Fruit fly (Drosophila melanogaster) whole organism, embryonic: ENCODE data around the gene eIF3l.

ENCODE experiments used
- Bdp1 ChIP-seq: fragments of 200-800 bp; sonication (Bioruptor generic); optimal IDR thresholded peaks from 3 replicates; lab custom pipeline; 2016; ENCODE audit warnings: missing biosample characterization, missing genetic modification characterization
- CG10209 ChIP-seq: fragments of 200-800 bp; sonication (Bioruptor generic); optimal IDR thresholded peaks from 3 replicates; lab custom pipeline; 2017; ENCODE audit warnings: missing biosample characterization, mild to moderate bottlenecking, missing genetic modification characterization, missing genetic modification reagents
- CG15011 ChIP-seq: fragments of 200-800 bp; sonication (Bioruptor generic); optimal IDR thresholded peaks from 3 replicates; lab custom pipeline; 2018; ENCODE audit warnings: missing biosample characterization, mild to moderate bottlenecking, missing genetic modification characterization
- CG1603 ChIP-seq: fragments of 200-800 bp; sonication (Bioruptor generic); optimal IDR thresholded peaks from 2 replicates; lab custom pipeline; 2019; ENCODE audit warnings: missing biosample characterization, mild to moderate bottlenecking, missing genetic modification characterization, moderate library complexity
- CG17361 ChIP-seq: fragments of 200-800 bp; sonication (Bioruptor generic); IDR thresholded peaks from 3 replicates; pipeline ENCODE4 v1.3.6; 2022; ENCODE audit warnings: missing biosample characterization, missing genetic modification characterization
- CG17612 ChIP-seq: fragments of 200-800 bp; sonication (Bioruptor generic); IDR thresholded peaks from 2 replicates; pipeline ENCODE4 v1.3.6; 2022; ENCODE audit warnings: missing biosample characterization, missing genetic modification characterization
- CG18476 ChIP-seq: fragments of 200-800 bp; sonication (Bioruptor generic); optimal IDR thresholded peaks from 2 replicates; lab custom pipeline; 2016; ENCODE audit warnings: missing biosample characterization, mild to moderate bottlenecking, missing genetic modification characterization
- CG2875 ChIP-seq: fragments of 200-800 bp; sonication (Bioruptor generic); optimal IDR thresholded peaks from 2 replicates; lab custom pipeline; 2017; ENCODE audit warnings: missing biosample characterization, mild to moderate bottlenecking, missing genetic modification characterization, missing genetic modification reagents
- CG30403 ChIP-seq: fragments of 200-800 bp; sonication (Bioruptor generic); optimal IDR thresholded peaks from 3 replicates; lab custom pipeline; 2016; ENCODE audit warnings: missing biosample characterization, missing genetic modification characterization
- CG31224 ChIP-seq: fragments of 200-800 bp; sonication (Bioruptor generic); IDR thresholded peaks from 2 replicates; pipeline ENCODE4 v1.3.6; 2022; ENCODE audit warnings: missing biosample characterization, missing genetic modification characterization
- CG34422 ChIP-seq: fragments of 200-800 bp; sonication (Bioruptor generic); IDR thresholded peaks from 3 replicates; pipeline ENCODE4 v1.3.6; 2022; ENCODE audit warnings: missing biosample characterization, missing genetic modification characterization
- CG6272 ChIP-seq: fragments of 200-800 bp; sonication (Bioruptor generic); IDR thresholded peaks from 2 replicates; pipeline ENCODE4 v1.3.6; 2022; ENCODE audit warnings: missing biosample characterization, missing genetic modification characterization
- CG6654 ChIP-seq: fragments of 200-800 bp; sonication (Bioruptor generic); optimal IDR thresholded peaks from 2 replicates; lab custom pipeline; 2017; ENCODE audit warnings: missing biosample characterization, mild to moderate bottlenecking, missing genetic modification characterization
- CG6854 ChIP-seq: fragments of 200-800 bp; sonication (Bioruptor generic); optimal IDR thresholded peaks from 3 replicates; lab custom pipeline; 2017; ENCODE audit warnings: missing biosample characterization, mild to moderate bottlenecking, missing genetic modification characterization
- CG7357 ChIP-seq: fragments of 200-800 bp; sonication (Bioruptor generic); IDR thresholded peaks from 3 replicates; pipeline ENCODE4 v1.3.6; 2022; ENCODE audit warnings: missing biosample characterization, missing genetic modification characterization
- CG7839 ChIP-seq: fragments of 200-800 bp; sonication (Bioruptor generic); optimal IDR thresholded peaks from 3 replicates; lab custom pipeline; 2018; ENCODE audit warnings: missing biosample characterization, mild to moderate bottlenecking, missing genetic modification characterization, moderate library complexity
- CG9215 ChIP-seq: fragments of 200-800 bp; sonication (Bioruptor generic); IDR thresholded peaks from 2 replicates; pipeline ENCODE4 v1.3.6; 2022; ENCODE audit warnings: missing biosample characterization, missing genetic modification characterization
- Dbx ChIP-seq: fragments of 200-800 bp; sonication (Bioruptor generic); IDR thresholded peaks from 3 replicates; pipeline ENCODE4 v1.3.6; 2022; ENCODE audit warnings: missing biosample characterization, missing genetic modification characterization
- Dip2 ChIP-seq: fragments of 200-800 bp; sonication (Bioruptor generic); IDR thresholded peaks from 2 replicates; pipeline ENCODE4 v1.3.6; 2022; ENCODE audit warnings: missing biosample characterization, missing genetic modification characterization
- Doc3 ChIP-seq: fragments of 200-800 bp; sonication (Bioruptor generic); IDR thresholded peaks from 3 replicates; pipeline ENCODE4 v1.3.6; 2022; ENCODE audit warnings: missing biosample characterization, missing genetic modification characterization; ENCODE audit not compliant: partially characterized antibody
- Fer1 ChIP-seq: fragments of 200-800 bp; sonication (Bioruptor generic); optimal IDR thresholded peaks from 2 replicates; lab custom pipeline; 2017; ENCODE audit warnings: missing biosample characterization, mild to moderate bottlenecking, missing genetic modification characterization
- H15 ChIP-seq: fragments of 200-800 bp; sonication (Bioruptor generic); IDR thresholded peaks from 3 replicates; pipeline ENCODE4 v1.3.6; 2022; ENCODE audit warnings: missing biosample characterization, missing genetic modification characterization
- Hey ChIP-seq: fragments of 200-800 bp; sonication (Bioruptor generic); optimal IDR thresholded peaks from 3 replicates; lab custom pipeline; 2018; ENCODE audit warnings: missing biosample characterization, mild to moderate bottlenecking, missing genetic modification characterization
- Max ChIP-seq: fragments of 200-800 bp; sonication (Bioruptor generic); optimal IDR thresholded peaks from 2 replicates; lab custom pipeline; 2016; ENCODE audit warnings: missing biosample characterization, mild to moderate bottlenecking, missing genetic modification characterization
- NK7.1 ChIP-seq: fragments of 200-800 bp; sonication (Bioruptor generic); optimal IDR thresholded peaks from 3 replicates; lab custom pipeline; 2016; ENCODE audit warnings: missing biosample characterization, missing genetic modification characterization
- Nf-YC ChIP-seq: fragments of 200-800 bp; optimal IDR thresholded peaks from 3 replicates; lab custom pipeline; 2019; ENCODE audit warnings: missing biosample characterization, mild to moderate bottlenecking, missing genetic modification characterization, moderate library complexity
- PHDP ChIP-seq: fragments of 200-800 bp; sonication (Bioruptor generic); optimal IDR thresholded peaks from 3 replicates; lab custom pipeline; 2018; ENCODE audit warnings: missing biosample characterization, mild to moderate bottlenecking, missing genetic modification characterization, moderate library complexity
- Rfx ChIP-seq: fragments of 200-800 bp; sonication (Bioruptor generic); IDR thresholded peaks from 2 replicates; pipeline ENCODE4 v1.3.6; 2022; ENCODE audit warnings: missing biosample characterization, missing genetic modification characterization
- Sox102F ChIP-seq: fragments of 200-800 bp; sonication (Bioruptor generic); optimal IDR thresholded peaks from 2 replicates; lab custom pipeline; 2018; ENCODE audit warnings: missing biosample characterization, mild to moderate bottlenecking, missing genetic modification characterization, moderate library complexity
- TFAM ChIP-seq: fragments of 200-800 bp; sonication (Bioruptor generic); optimal IDR thresholded peaks from 2 replicates; lab custom pipeline; 2017; ENCODE audit warnings: missing biosample characterization, missing genetic modification characterization, inconsistent platforms
- Usf ChIP-seq: fragments of 200-800 bp; sonication (Bioruptor generic); optimal IDR thresholded peaks from 2 replicates; lab custom pipeline; 2017; ENCODE audit warnings: missing genotype, missing biosample characterization, missing genetic modification characterization
- al ChIP-seq: fragments of 200-800 bp; sonication (Bioruptor generic); IDR thresholded peaks from 2 replicates; pipeline ENCODE4 v1.3.6; 2022; ENCODE audit warnings: missing biosample characterization, missing genetic modification characterization
- ato ChIP-seq: fragments of 200-800 bp; sonication (Bioruptor generic); IDR thresholded peaks from 2 replicates; pipeline ENCODE4 v1.3.6; 2022; ENCODE audit warnings: missing biosample characterization, missing genetic modification characterization; ENCODE audit not compliant: partially characterized antibody
- chinmo ChIP-seq: fragments of 200-800 bp; sonication (Bioruptor generic); IDR thresholded peaks from 4 replicates; pipeline ENCODE4 v1.3.6; 2022; ENCODE audit warnings: missing biosample characterization, missing genetic modification characterization; ENCODE audit not compliant: partially characterized antibody
- ci ChIP-seq: fragments of 200-800 bp; sonication (Bioruptor generic); IDR thresholded peaks from 3 replicates; pipeline ENCODE4 v1.3.6; 2022; ENCODE audit warnings: missing biosample characterization, missing genetic modification characterization
- crol ChIP-seq: fragments of 200-800 bp; sonication (Bioruptor generic); IDR thresholded peaks from 2 replicates; pipeline ENCODE4 v1.3.6; 2022; ENCODE audit warnings: missing biosample characterization, missing genetic modification characterization
- cwo ChIP-seq: fragments of 200-800 bp; sonication (Bioruptor generic); optimal IDR thresholded peaks from 3 replicates; lab custom pipeline; 2017; ENCODE audit warnings: missing biosample characterization, missing genetic modification characterization, mild to moderate bottlenecking, moderate library complexity, missing genetic modification reagents
- danr ChIP-seq: fragments of 200-800 bp; sonication (Bioruptor generic); IDR thresholded peaks from 2 replicates; pipeline ENCODE4 v1.3.6; 2022; ENCODE audit warnings: missing biosample characterization, missing genetic modification characterization
- fd96Cb ChIP-seq: fragments of 200-800 bp; sonication (Bioruptor generic); optimal IDR thresholded peaks from 2 replicates; lab custom pipeline; 2018; ENCODE audit warnings: missing biosample characterization, mild to moderate bottlenecking, missing genetic modification characterization, moderate library complexity
- gem ChIP-seq: fragments of 200-800 bp; sonication (Bioruptor generic); optimal IDR thresholded peaks from 2 replicates; lab custom pipeline; 2019; ENCODE audit warnings: missing biosample characterization, mild to moderate bottlenecking, missing genetic modification characterization, moderate library complexity
- h ChIP-seq: fragments of >200 bp; optimal IDR thresholded peaks from 2 replicates; lab custom pipeline; 2017
- hb ChIP-seq: fragments of 200-800 bp; sonication (Bioruptor generic); IDR thresholded peaks from 3 replicates; pipeline ENCODE4 v1.3.6; 2022; ENCODE audit warnings: missing biosample characterization, missing genetic modification characterization; ENCODE audit not compliant: partially characterized antibody
- klu ChIP-seq: fragments of 200-800 bp; sonication (Bioruptor generic); IDR thresholded peaks from 2 replicates; pipeline ENCODE4 v1.3.6; 2022; ENCODE audit warnings: missing biosample characterization, missing genetic modification characterization
- lilli ChIP-seq: fragments of 200-800 bp; sonication (Bioruptor generic); optimal IDR thresholded peaks from 3 replicates; lab custom pipeline; 2016; ENCODE audit warnings: missing biosample characterization, missing genetic modification characterization
- maf-S ChIP-seq: fragments of 200-800 bp; sonication (Bioruptor generic); optimal IDR thresholded peaks from 2 replicates; lab custom pipeline; 2016; ENCODE audit warnings: missing biosample characterization, missing genetic modification characterization
- onecut ChIP-seq: fragments of 200-800 bp; sonication (Bioruptor generic); IDR thresholded peaks from 2 replicates; pipeline ENCODE4 v1.3.6; 2022; ENCODE audit warnings: missing biosample characterization, missing genetic modification characterization
- org-1 ChIP-seq: fragments of 200-800 bp; sonication (Bioruptor generic); optimal IDR thresholded peaks from 2 replicates; lab custom pipeline; 2017; ENCODE audit warnings: missing biosample characterization, missing genetic modification characterization
- p53 ChIP-seq: fragments of 200-800 bp; sonication (Bioruptor generic); optimal IDR thresholded peaks from 2 replicates; lab custom pipeline; 2016; ENCODE audit warnings: missing biosample characterization, missing genetic modification characterization
- pum ChIP-seq: fragments of 200-800 bp; sonication (Bioruptor generic); optimal IDR thresholded peaks from 2 replicates; lab custom pipeline; 2016; ENCODE audit warnings: missing biosample characterization, missing genetic modification characterization
- row ChIP-seq: fragments of 200-800 bp; sonication (Bioruptor generic); IDR thresholded peaks from 3 replicates; pipeline ENCODE4 v1.3.6; 2022; ENCODE audit warnings: missing biosample characterization, missing genetic modification characterization
- run ChIP-seq: fragments of 200-800 bp; sonication (Bioruptor generic); optimal IDR thresholded peaks from 3 replicates; lab custom pipeline; 2018; ENCODE audit warnings: missing biosample characterization, mild to moderate bottlenecking, missing genetic modification characterization

Gene eIF3l

dm6 chr3L:12124975-12125374, 20.9 kb downstream of the eIF3l start, which contains the start of gene yps (continued):
- TF ChIP-seq CG30403 (GFP tag; lab: Kevin White, UChicago) (peak; percentile 88), CG1603 (tag; lab: Kevin White, UChicago) (peak; percentile 97), cwo (GFP tag; lab: Kevin White, UChicago) (peak; percentile 82), CG7839 (tag; lab: Kevin White, UChicago) (peak; percentile 87), chinmo (GFP tag; lab: Robert Waterston, UW) (no peak), CG17612 (peak; percentile 79), klu (GFP tag; lab: Robert Waterston, UW) (no peak; the same call in 1 of the 2 replicates), CG34422 (peak; percentile 88), Hey (tag; lab: Kevin White, UChicago) (peak; percentile 95), al (peak; percentile 73), CG6654 (GFP tag; lab: Kevin White, UChicago) (peak; percentile 74), onecut (peak; percentile 95), ci (peak; percentile 99), run (tag; lab: Kevin White, UChicago) (peak; percentile 81), Rfx (GFP tag; lab: Robert Waterston, UW) (peak; percentile 97), CG9215 (peak; percentile 32; the same call in 1 of the 2 replicates), Max (GFP tag; lab: Kevin White, UChicago) (peak; percentile 92), pum (GFP tag; lab: Kevin White, UChicago) (peak; percentile 74), hb (GFP tag; lab: Robert Waterston, UW) (no peak), H15 (peak; percentile 89), CG31224 (GFP tag; lab: Robert Waterston, UW) (peak; percentile 78), Fer1 (GFP tag; lab: Kevin White, UChicago) (peak; percentile 98), NK7.1 (GFP tag; lab: Kevin White, UChicago) (peak; percentile 92), crol (GFP tag; lab: Robert Waterston, UW) (peak; percentile 39; the same call in 1 of the 2 replicates), p53 (peak; percentile 95), h (lab: Kevin White, UChicago) (no peak), CG6272 (GFP tag; lab: Robert Waterston, UW) (peak; percentile 58; the same call in 1 of the 2 replicates), fd96Cb (tag; lab: Kevin White, UChicago) (peak; percentile 71), CG10209 (GFP tag; lab: Kevin White, UChicago) (peak; percentile 94), CG18476 (GFP tag; lab: Kevin White, UChicago) (peak; percentile 75), Dbx (GFP tag; lab: Robert Waterston, UW) (peak; percentile 92), PHDP (tag; lab: Kevin White, UChicago) (peak; percentile 93), row (peak; percentile 52; the same call in 2 of the 3 replicates), lilli (peak; percentile 86), ato (GFP tag; lab: Robert Waterston, UW) (peak; percentile 68), CG15011 (GFP tag; lab: Kevin White, UChicago) (peak; percentile 94), Bdp1 (peak; percentile 88), CG17361 (peak; percentile 83), Doc3 (GFP tag; lab: Robert Waterston, UW) (peak; percentile 59; the same call in 1 of the 3 replicates), Sox102F (GFP tag; lab: Kevin White, UChicago) (peak; percentile 72), CG7357 (GFP tag; lab: Robert Waterston, UW) (no peak), CG2875 (GFP tag; lab: Kevin White, UChicago) (peak; percentile 95), Usf (GFP tag; lab: Kevin White, UChicago) (peak; percentile 80), TFAM (GFP tag; lab: Kevin White, UChicago) (peak; percentile 87), Dip2 (GFP tag; lab: Robert Waterston, UW) (no peak), danr (GFP tag; lab: Robert Waterston, UW) (no peak; the same call in 1 of the 2 replicates), gem (tag; lab: Kevin White, UChicago) (peak; percentile 76), Nf-YC (peak; percentile 78), maf-S (GFP tag; lab: Kevin White, UChicago) (peak; percentile 93), CG6854 (GFP tag; lab: Kevin White, UChicago) (peak; percentile 93), org-1 (GFP tag; lab: Kevin White, UChicago) (peak; percentile 94)
